Fruit fly (Drosophila melanogaster): Measurements from ENCODE around the gene ChT.

Gene ChT

dm6 chr3R:18719767-18720341, 39.5 kb downstream of the ChT start (continued):
- TF ChIP-seq CG4328 (GFP tag; optimal IDR thresholded peaks at IDR 0.05), result peak; percentile 88
- TF ChIP-seq CG8478 (optimal IDR thresholded peaks at IDR 0.05), result no peak
- no peak for TF ChIP-seq amos (GFP tag; IDR thresholded peaks at IDR 0.05; ENCODE audit: partially characterized antibody)
- TF ChIP-seq CG3065 (GFP tag; optimal IDR thresholded peaks at IDR 0.05), result no peak
- peak; percentile 59 for TF ChIP-seq CG15696 (tag; optimal IDR thresholded peaks at IDR 0.05)
- peak; percentile 71 for TF ChIP-seq CG11560 (tag; IDR thresholded peaks at IDR 0.05)
- peak; percentile 92 for TF ChIP-seq dmrt99B (tag; optimal IDR thresholded peaks at IDR 0.05)
- no peak for TF ChIP-seq nerfin-2 (GFP tag; IDR thresholded peaks at IDR 0.05; ENCODE audit: partially characterized antibody)
- peak; percentile 74 for TF ChIP-seq crc (GFP tag; optimal IDR thresholded peaks at IDR 0.05)
- peak; percentile 90 for TF ChIP-seq gem (tag; optimal IDR thresholded peaks at IDR 0.05)
- TF ChIP-seq CG15601 (tag; optimal IDR thresholded peaks at IDR 0.05), result peak; percentile 82
- peak; percentile 76 for TF ChIP-seq maf-S (GFP tag; optimal IDR thresholded peaks at IDR 0.05)
- TF ChIP-seq CG10321 (GFP tag; IDR thresholded peaks at IDR 0.05), result peak; percentile 56
- peak; percentile 88 for TF ChIP-seq mam (GFP tag; optimal IDR thresholded peaks at IDR 0.05)
- TF ChIP-seq BtbVII (GFP tag; optimal IDR thresholded peaks at IDR 0.05), result peak; percentile 89
- peak; percentile 84 for TF ChIP-seq Blimp-1 (GFP tag; optimal IDR thresholded peaks at IDR 0.05)
- peak; percentile 62 for TF ChIP-seq CG4404 (GFP tag; IDR thresholded peaks at IDR 0.05)
- no peak; the same call in 1 of the 2 replicates for TF ChIP-seq bowl (GFP tag; IDR thresholded peaks at IDR 0.05)
- peak; percentile 4 for TF ChIP-seq CG7987 (GFP tag; optimal IDR thresholded peaks at IDR 0.05)
- TF ChIP-seq Fer2 (tag; optimal IDR thresholded peaks at IDR 0.05), result peak; percentile 81
- peak; percentile 83 for TF ChIP-seq CG16863 (GFP tag; optimal IDR thresholded peaks at IDR 0.05)
- peak; percentile 82 for TF ChIP-seq Hsf (GFP tag; optimal IDR thresholded peaks at IDR 0.05)
- TF ChIP-seq Kr (GFP tag; optimal IDR thresholded peaks at IDR 0.05), result no peak
- peak; percentile 83 for TF ChIP-seq fd96Cb (tag; optimal IDR thresholded peaks at IDR 0.05)
- TF ChIP-seq CG6175 (GFP tag; IDR thresholded peaks at IDR 0.05), result 0 out of 3 replicates have a peak, but pooled peaks have one; percentile 37
- peak; percentile 65; the same call in 1 of the 2 replicates for TF ChIP-seq al (GFP tag; IDR thresholded peaks at IDR 0.05)
- peak; percentile 59; the same call in 1 of the 2 replicates for TF ChIP-seq toy (GFP tag; IDR thresholded peaks at IDR 0.05)
- peak; percentile 88 for TF ChIP-seq HLH3B (GFP tag; IDR thresholded peaks at IDR 0.05)
- TF ChIP-seq tgo (GFP tag; IDR thresholded peaks at IDR 0.05), result peak; percentile 86
- TF ChIP-seq CG17186 (GFP tag; optimal IDR thresholded peaks at IDR 0.05), result no peak
- peak; percentile 71 for TF ChIP-seq CG2875 (GFP tag; optimal IDR thresholded peaks at IDR 0.05)
- TF ChIP-seq bigmax (GFP tag; optimal IDR thresholded peaks at IDR 0.05), result no peak
- no peak for TF ChIP-seq tna (GFP tag; IDR thresholded peaks at IDR 0.05; ENCODE audit: partially characterized antibody)
- peak; percentile 81 for TF ChIP-seq CG16815 (GFP tag; optimal IDR thresholded peaks at IDR 0.05)
- peak; percentile 74 for TF ChIP-seq CG11723 (GFP tag; optimal IDR thresholded peaks at IDR 0.05)
- peak; percentile 81 for TF ChIP-seq CG17328 (GFP tag; IDR thresholded peaks at IDR 0.05)
- TF ChIP-seq CG9727 (GFP tag; optimal IDR thresholded peaks at IDR 0.05), result peak; percentile 82
- TF ChIP-seq CG18619 (GFP tag; optimal IDR thresholded peaks at IDR 0.05), result peak; percentile 85
- peak; percentile 88 for TF ChIP-seq lilli (GFP tag; optimal IDR thresholded peaks at IDR 0.05)
- TF ChIP-seq Jarid2 (GFP tag; optimal IDR thresholded peaks at IDR 0.05), result peak; percentile 64
- peak; percentile 62 for TF ChIP-seq CG6254 (GFP tag; optimal IDR thresholded peaks at IDR 0.05)
- TF ChIP-seq CG31441 (GFP tag; IDR thresholded peaks at IDR 0.05), result peak; percentile 89
- peak; percentile 75 for TF ChIP-seq Hr3 (GFP tag; optimal IDR thresholded peaks at IDR 0.05)
- peak; percentile 71 for TF ChIP-seq CG13775 (GFP tag; optimal IDR thresholded peaks at IDR 0.05)
- TF ChIP-seq CG11247 (GFP tag; IDR thresholded peaks at IDR 0.05), result peak; percentile 74
- TF ChIP-seq nerfin-1 (tag; optimal IDR thresholded peaks at IDR 0.05), result peak; percentile 86
- TF ChIP-seq p53 (GFP tag; optimal IDR thresholded peaks at IDR 0.05), result peak; percentile 49
- TF ChIP-seq Ptx1 (GFP tag; IDR thresholded peaks at IDR 0.05), result peak; percentile 84
- TF ChIP-seq dati (GFP tag; IDR thresholded peaks at IDR 0.05), result peak; percentile 63
- TF ChIP-seq Mes4 (GFP tag; optimal IDR thresholded peaks at IDR 0.05), result peak; percentile 72
